Fruit fly (Drosophila melanogaster) whole organism, embryonic: ENCODE measurements around the gene CG42764.

Experiments used
- Bdp1 ChIP-seq: fragments of 200-800 bp; sonication (Bioruptor generic); optimal IDR thresholded peaks from 3 replicates; lab custom pipeline; 2016; ENCODE audit warnings: missing biosample characterization, missing genetic modification characterization
- CG11456 ChIP-seq: fragments of 200-800 bp; sonication (Bioruptor generic); IDR thresholded peaks from 3 replicates; pipeline ENCODE4 v1.3.6; 2022; ENCODE audit warnings: missing biosample characterization, missing genetic modification characterization
- CG12236 ChIP-seq: fragments of 200-800 bp; sonication (Bioruptor generic); optimal IDR thresholded peaks from 2 replicates; lab custom pipeline; 2016; ENCODE audit warnings: missing biosample characterization, missing genetic modification characterization
- CG12744 ChIP-seq: fragments of 200-800 bp; sonication (Bioruptor generic); optimal IDR thresholded peaks from 2 replicates; lab custom pipeline; 2016; ENCODE audit warnings: missing biosample characterization, missing genetic modification characterization
- CG13424 ChIP-seq: fragments of 200-800 bp; sonication (Bioruptor generic); optimal IDR thresholded peaks from 2 replicates; lab custom pipeline; 2019; ENCODE audit warnings: missing biosample characterization, mild to moderate bottlenecking, missing genetic modification characterization, moderate library complexity
- CG17328 ChIP-seq: fragments of 200-800 bp; sonication (Bioruptor generic); IDR thresholded peaks from 2 replicates; pipeline ENCODE4 v1.3.6; 2022; ENCODE audit warnings: missing biosample characterization, missing genetic modification characterization
- CG17568 ChIP-seq: fragments of 200-800 bp; sonication (Bioruptor generic); optimal IDR thresholded peaks from 2 replicates; lab custom pipeline; 2018; ENCODE audit warnings: missing biosample characterization, mild to moderate bottlenecking, missing genetic modification characterization, moderate library complexity
- CG17612 ChIP-seq: fragments of 200-800 bp; sonication (Bioruptor generic); IDR thresholded peaks from 2 replicates; pipeline ENCODE4 v1.3.6; 2022; ENCODE audit warnings: missing biosample characterization, missing genetic modification characterization
- CG2120 ChIP-seq: fragments of 200-800 bp; sonication (Bioruptor generic); optimal IDR thresholded peaks from 3 replicates; lab custom pipeline; 2016; ENCODE audit warnings: missing biosample characterization, missing genetic modification characterization
- CG2889 ChIP-seq: fragments of 200-800 bp; sonication (Bioruptor generic); IDR thresholded peaks from 3 replicates; pipeline ENCODE4 v1.3.6; 2022; ENCODE audit warnings: missing biosample characterization, missing genetic modification characterization
- CG3065 ChIP-seq: fragments of 200-800 bp; sonication (Bioruptor generic); optimal IDR thresholded peaks from 2 replicates; lab custom pipeline; 2016; ENCODE audit warnings: missing biosample characterization, missing genetic modification characterization
- CG31388 ChIP-seq: fragments of 200-800 bp; sonication (Bioruptor generic); optimal IDR thresholded peaks from 2 replicates; lab custom pipeline; 2016; ENCODE audit warnings: missing biosample characterization, missing genetic modification characterization
- CG3407 ChIP-seq: fragments of 200-800 bp; sonication (Bioruptor generic); optimal IDR thresholded peaks from 2 replicates; lab custom pipeline; 2018; ENCODE audit warnings: missing biosample characterization, mild to moderate bottlenecking, missing genetic modification characterization
- CG4328 ChIP-seq: fragments of 200-800 bp; sonication (Bioruptor generic); optimal IDR thresholded peaks from 3 replicates; lab custom pipeline; 2017; ENCODE audit warnings: missing biosample characterization, missing genetic modification reagents, missing genetic modification characterization
- CG43689 ChIP-seq: fragments of 200-800 bp; sonication (Bioruptor generic); IDR thresholded peaks from 2 replicates; pipeline ENCODE4 v1.3.6; 2022; ENCODE audit warnings: missing biosample characterization, missing genetic modification characterization
- CG6254 ChIP-seq: fragments of 200-800 bp; sonication (Bioruptor generic); optimal IDR thresholded peaks from 3 replicates; lab custom pipeline; 2017; ENCODE audit warnings: mild to moderate bottlenecking, missing biosample characterization, missing genetic modification reagents, missing genetic modification characterization
- CG6683 ChIP-seq: fragments of 200-800 bp; sonication (Bioruptor generic); optimal IDR thresholded peaks from 2 replicates; lab custom pipeline; 2017; ENCODE audit warnings: missing biosample characterization, mild to moderate bottlenecking, missing genetic modification characterization, missing genetic modification reagents
- CG7357 ChIP-seq: fragments of 200-800 bp; sonication (Bioruptor generic); IDR thresholded peaks from 3 replicates; pipeline ENCODE4 v1.3.6; 2022; ENCODE audit warnings: missing biosample characterization, missing genetic modification characterization
- CG8281 ChIP-seq: fragments of 200-800 bp; sonication (Bioruptor generic); optimal IDR thresholded peaks from 2 replicates; lab custom pipeline; 2018; ENCODE audit warnings: missing biosample characterization, mild to moderate bottlenecking, missing genetic modification characterization, moderate library complexity
- Chrac-16 ChIP-seq: fragments of 200-800 bp; sonication (Bioruptor generic); optimal IDR thresholded peaks from 3 replicates; lab custom pipeline; 2016; ENCODE audit warnings: missing biosample characterization, missing genetic modification characterization
- Dip2 ChIP-seq: fragments of 200-800 bp; sonication (Bioruptor generic); IDR thresholded peaks from 2 replicates; pipeline ENCODE4 v1.3.6; 2022; ENCODE audit warnings: missing biosample characterization, missing genetic modification characterization
- Doc2 ChIP-seq: fragments of 200-800 bp; sonication (Bioruptor generic); IDR thresholded peaks from 2 replicates; pipeline ENCODE4 v1.3.6; 2022; ENCODE audit warnings: missing biosample characterization, missing genetic modification characterization
- Dref ChIP-seq: fragments of 200-800 bp; sonication (Bioruptor generic); IDR thresholded peaks from 2 replicates; pipeline ENCODE4 v1.3.6; 2022; ENCODE audit warnings: missing biosample characterization, missing genetic modification characterization
- E2f1 ChIP-seq: fragments of 200-800 bp; sonication (Bioruptor generic); IDR thresholded peaks from 2 replicates; pipeline ENCODE4 v1.3.6; 2022; ENCODE audit warnings: missing biosample characterization, missing genetic modification characterization
- Ets97D ChIP-seq: fragments of 200-800 bp; sonication (Bioruptor generic); optimal IDR thresholded peaks from 3 replicates; lab custom pipeline; 2016; ENCODE audit warnings: missing biosample characterization, missing genetic modification characterization
- GATAe ChIP-seq: fragments of 200-800 bp; sonication (Bioruptor generic); conservative IDR thresholded peaks from 2 replicates; pipeline ENCODE4 v1.3.6; 2022; ENCODE audit warnings: missing biosample characterization, missing genetic modification characterization
- HLHmδ ChIP-seq: fragments of 200-800 bp; sonication (Bioruptor generic); optimal IDR thresholded peaks from 2 replicates; lab custom pipeline; 2018; ENCODE audit warnings: missing biosample characterization, mild to moderate bottlenecking, missing genetic modification characterization, moderate library complexity
- Lpt ChIP-seq: fragments of >200 bp; optimal IDR thresholded peaks from 2 replicates; lab custom pipeline; 2018; ENCODE audit warnings: missing biosample characterization, missing genetic modification characterization
- Neu2 ChIP-seq: fragments of 200-800 bp; sonication (Bioruptor generic); optimal IDR thresholded peaks from 3 replicates; lab custom pipeline; 2016; ENCODE audit warnings: missing biosample characterization, missing genetic modification characterization, borderline replicate concordance
- Opbp ChIP-seq: fragments of 200-800 bp; sonication (Bioruptor generic); IDR thresholded peaks from 3 replicates; pipeline ENCODE4 v1.3.6; 2022; ENCODE audit warnings: missing biosample characterization, missing genetic modification characterization; ENCODE audit not compliant: partially characterized antibody
- Sox102F ChIP-seq: fragments of 200-800 bp; sonication (Bioruptor generic); optimal IDR thresholded peaks from 2 replicates; lab custom pipeline; 2018; ENCODE audit warnings: missing biosample characterization, mild to moderate bottlenecking, missing genetic modification characterization, moderate library complexity
- Sry-δ ChIP-seq: fragments of 200-800 bp; sonication (Bioruptor generic); optimal IDR thresholded peaks from 2 replicates; lab custom pipeline; 2016; ENCODE audit warnings: missing biosample characterization, missing genetic modification characterization
- chif ChIP-seq, 2 experiments: fragments of 200-800 bp; sonication (Bioruptor generic); optimal IDR thresholded peaks; 3 replicates each; lab custom pipeline; 2016; ENCODE audit warnings: missing biosample characterization in 2 of 2, missing genetic modification characterization in 2 of 2
- da ChIP-seq: fragments of 200-800 bp; sonication (Bioruptor generic); optimal IDR thresholded peaks from 2 replicates; lab custom pipeline; 2016; ENCODE audit warnings: missing biosample characterization, missing genetic modification characterization
- emc ChIP-seq: fragments of 200-800 bp; sonication (Bioruptor generic); optimal IDR thresholded peaks from 2 replicates; lab custom pipeline; 2016; ENCODE audit warnings: missing biosample characterization, missing genetic modification characterization
- gcm ChIP-seq: fragments of 200-800 bp; sonication (Bioruptor generic); optimal IDR thresholded peaks from 2 replicates; lab custom pipeline; 2019; ENCODE audit warnings: missing biosample characterization, mild to moderate bottlenecking, missing genetic modification characterization, moderate library complexity
- grau ChIP-seq: fragments of 200-800 bp; optimal IDR thresholded peaks from 3 replicates; lab custom pipeline; 2019; ENCODE audit warnings: missing biosample characterization, mild to moderate bottlenecking, missing genetic modification characterization, moderate library complexity
- gsb-n ChIP-seq: fragments of 200-800 bp; sonication (Bioruptor generic); optimal IDR thresholded peaks from 3 replicates; lab custom pipeline; 2018; ENCODE audit warnings: missing biosample characterization, mild to moderate bottlenecking, missing genetic modification characterization
- hb ChIP-seq: fragments of 200-800 bp; sonication (Bioruptor generic); IDR thresholded peaks from 3 replicates; pipeline ENCODE4 v1.3.6; 2022; ENCODE audit warnings: missing biosample characterization, missing genetic modification characterization; ENCODE audit not compliant: partially characterized antibody
- kay ChIP-seq: fragments of 200-800 bp; sonication (Bioruptor generic); optimal IDR thresholded peaks from 2 replicates; lab custom pipeline; 2016; ENCODE audit warnings: missing biosample characterization, missing genetic modification characterization
- ken ChIP-seq: fragments of 200-800 bp; sonication (Bioruptor generic); IDR thresholded peaks from 3 replicates; pipeline ENCODE4 v1.3.6; 2022; ENCODE audit warnings: missing biosample characterization, missing genetic modification characterization
- klu ChIP-seq: fragments of 200-800 bp; sonication (Bioruptor generic); IDR thresholded peaks from 2 replicates; pipeline ENCODE4 v1.3.6; 2022; ENCODE audit warnings: missing biosample characterization, missing genetic modification characterization
- nmo ChIP-seq: fragments of 200-800 bp; sonication (Bioruptor generic); optimal IDR thresholded peaks from 2 replicates; lab custom pipeline; 2018; ENCODE audit warnings: missing biosample characterization, mild to moderate bottlenecking, missing genetic modification characterization, moderate library complexity
- onecut ChIP-seq: fragments of 200-800 bp; sonication (Bioruptor generic); IDR thresholded peaks from 2 replicates; pipeline ENCODE4 v1.3.6; 2022; ENCODE audit warnings: missing biosample characterization, missing genetic modification characterization
- pnt ChIP-seq: fragments of 200-800 bp; sonication (Bioruptor generic); optimal IDR thresholded peaks from 3 replicates; lab custom pipeline; 2016; ENCODE audit warnings: missing biosample characterization, missing genetic modification characterization
- trh ChIP-seq: fragments of 200-800 bp; sonication (Bioruptor generic); optimal IDR thresholded peaks from 2 replicates; lab custom pipeline; 2016; ENCODE audit warnings: missing biosample characterization, missing genetic modification characterization
- twi ChIP-seq: fragments of 200-800 bp; optimal IDR thresholded peaks from 2 replicates; lab custom pipeline; 2019; ENCODE audit warnings: missing biosample characterization, mild to moderate bottlenecking, missing genetic modification characterization, moderate library complexity
- unc-4 ChIP-seq: fragments of 200-800 bp; sonication (Bioruptor generic); IDR thresholded peaks from 2 replicates; pipeline ENCODE4 v1.3.6; 2022; ENCODE audit warnings: missing biosample characterization, missing genetic modification characterization; ENCODE audit not compliant: partially characterized antibody
- z ChIP-seq: fragments of 200-800 bp; sonication (Bioruptor generic); IDR thresholded peaks from 3 replicates; pipeline ENCODE4 v1.3.6; 2022; ENCODE audit warnings: missing biosample characterization, missing genetic modification characterization
- zen2 ChIP-seq: fragments of 200-800 bp; sonication (Bioruptor generic); IDR thresholded peaks from 3 replicates; pipeline ENCODE4 v1.3.6; 2022; ENCODE audit warnings: missing biosample characterization, missing genetic modification characterization; ENCODE audit not compliant: partially characterized antibody

The CG42764 gene

DNA sequence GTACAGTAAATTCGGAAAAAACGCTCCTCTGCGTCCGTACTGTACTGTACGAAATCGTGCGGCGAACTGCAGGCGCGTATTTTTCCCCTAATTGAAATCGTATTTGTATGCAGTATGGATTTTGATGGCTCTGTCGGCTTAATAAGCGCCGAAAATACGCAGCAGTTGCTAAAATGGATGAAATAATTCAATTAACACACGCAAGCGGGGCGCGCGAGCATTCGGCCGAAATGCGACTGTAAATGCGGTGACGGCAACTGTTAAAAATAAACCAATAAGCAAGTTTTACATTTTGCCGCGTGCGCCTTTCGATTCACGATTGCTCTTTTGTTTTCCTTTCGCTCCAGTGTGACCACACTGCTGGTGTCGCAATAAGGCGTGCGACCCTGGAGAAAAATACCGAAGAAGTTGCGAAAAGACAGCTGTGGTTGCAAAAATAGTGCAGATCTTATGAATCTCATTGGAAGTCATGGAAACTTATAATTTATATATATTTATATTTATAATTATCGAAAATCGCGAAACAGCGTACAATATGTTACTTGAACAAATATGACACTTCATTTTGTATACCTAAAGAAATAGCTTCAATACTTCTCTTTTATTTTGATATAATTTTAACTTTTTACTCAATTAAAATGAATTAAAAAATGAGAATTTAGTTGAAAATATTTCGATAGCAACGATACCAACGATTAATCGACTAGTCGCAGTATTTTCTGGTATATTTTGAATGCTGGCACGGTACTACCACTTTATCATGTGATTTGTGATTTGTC lies 7.4 kb upstream of the CG42764 start, which contains the start of the genes CG32428 and CG5969 (continued):
- TF ChIP-seq unc-4 (GFP tag; lab: Robert Waterston, UW) (no peak), CG17328 (peak; percentile 54), gsb-n (tag; lab: Kevin White, UChicago) (peak; percentile 42), z (GFP tag; lab: Robert Waterston, UW) (no peak), gcm (GFP tag; lab: Kevin White, UChicago) (peak; percentile 32), CG12744 (GFP tag; lab: Kevin White, UChicago) (no peak), kay (GFP tag; lab: Kevin White, UChicago) (peak; percentile 1), zen2 (GFP tag; lab: Robert Waterston, UW) (no peak), GATAe (peak; percentile 9; the same call in 1 of the 2 replicates), Sry-δ (no peak), CG13424 (tag; lab: Kevin White, UChicago) (peak; percentile 70), CG6683 (GFP tag; lab: Kevin White, UChicago) (no peak), klu (GFP tag; lab: Robert Waterston, UW) (no peak), Dip2 (GFP tag; lab: Robert Waterston, UW) (no peak), CG6254 (GFP tag; lab: Kevin White, UChicago) (peak; percentile 8), CG3065 (GFP tag; lab: Kevin White, UChicago) (no peak), Lpt (GFP tag; lab: Kevin White, UChicago) (no peak), CG3407 (GFP tag; lab: Kevin White, UChicago) (no peak), trh (no peak), CG17568 (GFP tag; lab: Kevin White, UChicago) (no peak), nmo (GFP tag; lab: Kevin White, UChicago) (peak; percentile 74), HLHmδ (GFP tag; lab: Kevin White, UChicago) (peak; percentile 34), hb (GFP tag; lab: Robert Waterston, UW) (no peak), CG43689 (GFP tag; lab: Robert Waterston, UW) (no peak), Dref (GFP tag; lab: Robert Waterston, UW) (peak; percentile 38; the same call in 1 of the 2 replicates), Opbp (GFP tag; lab: Robert Waterston, UW) (0 out of 3 replicates have a peak, but pooled peaks have one; percentile 5), CG2120 (GFP tag; lab: Kevin White, UChicago) (peak; percentile 70), onecut (GFP tag; lab: Robert Waterston, UW) (peak; percentile 22; the same call in 1 of the 2 replicates), twi (tag; lab: Kevin White, UChicago) (peak; percentile 14), CG8281 (tag; lab: Kevin White, UChicago) (peak; percentile 0), Chrac-16 (GFP tag; lab: Kevin White, UChicago) (peak; percentile 27), pnt (GFP tag; lab: Kevin White, UChicago) (no peak), da (no peak), CG2889 (GFP tag; lab: Robert Waterston, UW) (no peak; the same call in 2 of the 3 replicates), CG11456 (GFP tag; lab: Robert Waterston, UW) (peak; percentile 71), Bdp1 (no peak), grau (tag; lab: Kevin White, UChicago) (peak; percentile 62), emc (GFP tag; lab: Kevin White, UChicago) (no peak), E2f1 (GFP tag; lab: Robert Waterston, UW) (peak; percentile 60; the same call in 1 of the 2 replicates), CG31388 (GFP tag; lab: Kevin White, UChicago) (no peak), chif (GFP tag; optimal IDR thresholded peaks at IDR 0.05; lab: Kevin White, UChicago) (no peak), Sox102F (peak; percentile 51), CG17612 (GFP tag; lab: Robert Waterston, UW) (no peak), ken (no peak), Neu2 (GFP tag; lab: Kevin White, UChicago) (no peak), Doc2 (no peak), Ets97D (peak; percentile 39), CG4328 (no peak), CG7357 (GFP tag; lab: Robert Waterston, UW) (peak; percentile 52; the same call in 2 of the 3 replicates), CG12236 (GFP tag; lab: Kevin White, UChicago) (no peak)
